Worm (Caenorhabditis elegans): ENCODE results near the gene M03B6.1.
A peak's percentile ranks its signal among the peaks of the same experiment; 100 is the strongest.

- TF ChIP-seq med-1 (GFP tag; optimal IDR thresholded peaks at IDR 0.05; ENCODE audit: insufficient read depth) (no peak), klf-2 (GFP tag; conservative IDR thresholded peaks at IDR 0.05) (no peak), ztf-23 (GFP tag; IDR thresholded peaks at IDR 0.05) (0 out of 2 replicates have a peak, but pooled peaks have one; percentile 23)
Measured at ce11 chrX:13882639-13883038, 41.2 kb downstream of the M03B6.1 start, which contains the start of gene hlb-1.
